Fruit fly (Drosophila melanogaster) whole organism, adult: Measurements from ENCODE around the gene CG10669.
A peak's percentile ranks its signal among the peaks of the same experiment; 100 is the strongest.

ENCODE experiments used
- CG11617 ChIP-seq: fragments of 200-800 bp; sonication (Bioruptor generic); optimal IDR thresholded peaks from 2 replicates; lab custom pipeline; 2017; ENCODE audit warnings: mild to moderate bottlenecking, missing biosample characterization, missing genetic modification reagents, missing genetic modification characterization
- CG12768 ChIP-seq: fragments of 200-800 bp; sonication (Bioruptor generic); optimal IDR thresholded peaks from 2 replicates; lab custom pipeline; 2017; ENCODE audit warnings: missing biosample characterization, missing genetic modification characterization, mild to moderate bottlenecking, moderate library complexity, missing genetic modification reagents
- CG14711 ChIP-seq: fragments of 200-800 bp; sonication (Bioruptor generic); optimal IDR thresholded peaks from 2 replicates; lab custom pipeline; 2018; ENCODE audit warnings: missing biosample characterization, mild to moderate bottlenecking, missing genetic modification characterization, moderate library complexity
- CG1620 ChIP-seq: fragments of 200-800 bp; sonication (Bioruptor generic); optimal IDR thresholded peaks from 2 replicates; lab custom pipeline; 2016; ENCODE audit warnings: missing biosample characterization, missing genetic modification characterization
- CG33017 ChIP-seq: fragments of 200-800 bp; sonication (Bioruptor generic); optimal IDR thresholded peaks from 2 replicates; lab custom pipeline; 2018; ENCODE audit warnings: missing biosample characterization, mild to moderate bottlenecking, missing genetic modification characterization, moderate library complexity
- CG5204 ChIP-seq: fragments of 200-800 bp; sonication (Bioruptor generic); optimal IDR thresholded peaks from 2 replicates; lab custom pipeline; 2016; ENCODE audit warnings: missing biosample characterization, missing genetic modification characterization
- CG7045 ChIP-seq: fragments of 200-800 bp; sonication (Bioruptor generic); optimal IDR thresholded peaks from 2 replicates; lab custom pipeline; 2017; ENCODE audit warnings: missing biosample characterization, mild to moderate bottlenecking, missing genetic modification characterization
- CG7101 ChIP-seq: fragments of 200-800 bp; sonication (Bioruptor generic); optimal IDR thresholded peaks from 2 replicates; lab custom pipeline; 2018; ENCODE audit warnings: missing biosample characterization, mild to moderate bottlenecking, missing genetic modification characterization, moderate library complexity
- Clk ChIP-seq: fragments of 200-800 bp; sonication (Bioruptor generic); optimal IDR thresholded peaks from 2 replicates; lab custom pipeline; 2017; ENCODE audit warnings: missing biosample characterization, missing genetic modification characterization
- Crg-1 ChIP-seq: fragments of 200-800 bp; sonication (Bioruptor generic); optimal IDR thresholded peaks from 2 replicates; lab custom pipeline; 2016; ENCODE audit warnings: missing biosample characterization, missing genetic modification characterization
- Hr96 ChIP-seq: fragments of 200-800 bp; sonication (Bioruptor generic); optimal IDR thresholded peaks from 2 replicates; lab custom pipeline; 2016; ENCODE audit warnings: missing biosample characterization, missing genetic modification characterization
- Mnt ChIP-seq: fragments of 200-800 bp; sonication (Bioruptor generic); optimal IDR thresholded peaks from 2 replicates; lab custom pipeline; 2016; ENCODE audit warnings: missing biosample characterization, mild to moderate bottlenecking, missing genetic modification characterization
- bab1 ChIP-seq: fragments of 200-800 bp; sonication (Bioruptor generic); optimal IDR thresholded peaks from 3 replicates; lab custom pipeline; 2019; ENCODE audit warnings: missing biosample characterization, mild to moderate bottlenecking, missing genetic modification characterization, moderate library complexity
- cic ChIP-seq: fragments of 200-800 bp; sonication (Bioruptor generic); optimal IDR thresholded peaks from 2 replicates; lab custom pipeline; 2017; ENCODE audit warnings: missing biosample characterization, mild to moderate bottlenecking, missing genetic modification characterization, moderate library complexity
- cnc ChIP-seq, 2 experiments: fragments of >200 bp; optimal IDR thresholded peaks; 2 replicates each; lab custom pipeline; 2017
- kay ChIP-seq: fragments of 200-800 bp; sonication (Bioruptor generic); peaks from one replicate; lab custom pipeline; 2016; ENCODE audit warnings: missing biosample characterization, missing genetic modification characterization, borderline replicate concordance
- ovo ChIP-seq: fragments of 200-800 bp; sonication (Bioruptor generic); optimal IDR thresholded peaks from 2 replicates; lab custom pipeline; 2016; ENCODE audit warnings: missing biosample characterization, missing genetic modification characterization
- pad ChIP-seq: fragments of 200-800 bp; sonication (Bioruptor generic); optimal IDR thresholded peaks from 3 replicates; lab custom pipeline; 2017; ENCODE audit warnings: missing biosample characterization, missing genetic modification characterization, mild to moderate bottlenecking, moderate library complexity, missing genetic modification reagents
- tj ChIP-seq: fragments of 200-800 bp; sonication (Bioruptor generic); optimal IDR thresholded peaks from 3 replicates; lab custom pipeline; 2017; ENCODE audit warnings: missing biosample characterization, mild to moderate bottlenecking, missing genetic modification characterization, moderate library complexity
- toe ChIP-seq: fragments of 200-800 bp; sonication (Bioruptor generic); optimal IDR thresholded peaks from 2 replicates; lab custom pipeline; 2016; ENCODE audit warnings: missing biosample characterization, missing genetic modification characterization

CG10669 gene

DNA sequence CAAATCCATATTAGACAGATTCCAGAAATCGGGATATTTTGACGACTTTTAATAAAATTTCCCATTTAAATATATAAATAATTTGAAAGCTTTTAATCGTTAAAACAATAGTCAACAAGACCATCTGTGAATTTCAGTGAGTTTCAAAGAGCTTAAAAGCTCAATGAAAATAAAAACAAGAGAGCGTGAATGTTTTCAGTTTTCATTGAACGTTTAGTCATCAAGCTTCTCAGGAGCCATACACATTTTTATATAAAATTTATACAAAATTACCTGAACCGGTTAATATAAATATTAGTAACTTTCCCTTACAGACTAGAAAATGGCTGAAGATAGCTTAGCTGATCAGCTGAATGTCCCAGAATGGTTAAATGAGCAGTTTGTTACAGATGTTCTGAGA is 32.8 kb downstream of the CG10669 start, which contains the start of gene CG31370:
Gene CG31370, plus strand, starts transcription at position 226 of the 400 bp plus-strand sequence.
- peak; percentile 93 for TF ChIP-seq kay (GFP tag; lab: Kevin White, UChicago)
- peak; percentile 26 for TF ChIP-seq cic
- TF ChIP-seq tj (GFP tag; lab: Kevin White, UChicago): no peak

- no peak for TF ChIP-seq Hr96 (GFP tag; lab: Kevin White, UChicago)
- TF ChIP-seq kay (GFP tag; lab: Kevin White, UChicago): peak; percentile 46
Measured at dm6 chr3R:25300575-25300974, 34.5 kb downstream of the CG10669 start, which contains the start of gene CG13659. TSS of gene CG13659 (plus strand) at chr3R:25300891.

- TF ChIP-seq pad (no peak), kay (GFP tag; lab: Kevin White, UChicago) (peak; percentile 90)
Measured at dm6 chr3R:25299507-25299964, 35.5 kb downstream of the CG10669 start, which contains the start of gene CG31288. TSS of gene CG31288 (minus strand) at chr3R:25299557.

DNA sequence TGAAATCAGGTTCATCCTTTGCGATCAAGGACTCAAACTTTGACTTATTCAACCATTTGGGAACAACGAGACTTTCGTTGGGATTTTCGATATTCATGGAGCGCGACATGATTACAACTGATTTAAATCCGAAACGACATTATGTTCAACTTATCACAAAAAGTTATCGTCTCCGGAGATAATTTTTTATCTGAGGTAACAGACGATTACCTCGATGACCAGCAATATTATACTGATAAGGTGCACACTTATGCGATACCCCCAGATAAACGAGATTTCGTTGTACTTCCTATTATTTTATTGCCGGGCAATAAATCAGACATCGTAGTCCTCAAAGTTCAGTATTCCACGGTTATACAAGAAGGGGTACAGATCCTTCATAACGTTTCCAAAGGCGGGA is 37.4 kb downstream of the CG10669 start, which contains the start of gene CG31097:
Gene CG31097, minus strand, starts transcription at position 101 of the 400 bp plus-strand sequence.
- no peak for TF ChIP-seq pad
- TF ChIP-seq toe (GFP tag; lab: Kevin White, UChicago): no peak
- no peak for TF ChIP-seq Clk (GFP tag; lab: Kevin White, UChicago)
- TF ChIP-seq Hr96 (GFP tag; lab: Kevin White, UChicago): no peak
- no peak for TF ChIP-seq Crg-1
- TF ChIP-seq kay (GFP tag; lab: Kevin White, UChicago): no peak
- no peak for TF ChIP-seq CG12768 (GFP tag; lab: Kevin White, UChicago)
- no peak for TF ChIP-seq tj (GFP tag; lab: Kevin White, UChicago)
- TF ChIP-seq Mnt (GFP tag; lab: Kevin White, UChicago): no peak
- TF ChIP-seq CG33017: no peak
- no peak for TF ChIP-seq CG1620 (GFP tag; lab: Kevin White, UChicago)
- no peak for TF ChIP-seq cic
- no peak for TF ChIP-seq ovo (GFP tag; lab: Kevin White, UChicago)
- no peak for TF ChIP-seq CG14711 (tag; lab: Kevin White, UChicago)
- TF ChIP-seq cnc (optimal IDR thresholded peaks at IDR 0.05; lab: Kevin White, UChicago): no peak
- TF ChIP-seq bab1 (GFP tag; lab: Kevin White, UChicago): no peak
- no peak for TF ChIP-seq CG5204 (GFP tag; lab: Kevin White, UChicago)
- TF ChIP-seq CG11617: no peak
- TF ChIP-seq CG7045: no peak
- no peak for TF ChIP-seq CG7101 (tag; lab: Kevin White, UChicago)

DNA sequence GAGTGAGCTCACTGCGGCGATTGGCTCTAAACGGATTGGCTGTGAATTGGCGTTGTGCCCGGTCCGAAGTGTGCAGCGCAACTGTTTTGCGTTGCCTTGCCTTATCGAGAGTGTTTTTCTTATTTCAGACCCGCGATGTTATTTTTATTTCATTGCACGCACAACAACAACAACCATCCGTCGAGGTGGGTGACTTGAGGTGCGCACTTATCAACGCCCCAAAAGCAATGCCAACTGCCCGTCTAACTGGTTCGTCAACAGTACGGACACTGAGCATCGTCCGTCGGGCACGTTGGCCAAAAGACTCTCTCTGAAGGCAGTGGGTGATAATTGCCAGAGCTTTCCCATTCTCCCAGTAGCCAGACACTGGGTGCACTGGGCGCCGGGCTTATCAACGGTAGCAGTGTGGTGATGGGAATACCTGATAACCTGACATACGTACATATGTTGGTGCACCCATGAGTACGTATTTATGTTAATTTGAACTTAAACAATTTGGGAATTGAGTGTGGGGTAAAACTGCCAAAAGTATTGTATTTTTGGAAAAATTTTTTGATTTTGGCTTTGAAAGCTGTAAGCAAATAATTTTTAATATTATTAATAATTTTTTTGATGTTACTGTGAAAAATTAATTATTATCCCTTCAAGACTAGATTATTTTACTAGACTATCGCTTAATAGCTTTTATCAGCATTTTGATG is 39.6 kb downstream of the CG10669 start, which contains the start of gene CG31102:
Gene CG31102, minus strand, starts transcription at position 275 of the 701 bp plus-strand sequence.
- TF ChIP-seq CG11617: no peak
- peak; percentile 52 for TF ChIP-seq CG12768 (GFP tag; lab: Kevin White, UChicago)
- TF ChIP-seq Clk (GFP tag; lab: Kevin White, UChicago): no peak
- TF ChIP-seq bab1 (GFP tag; lab: Kevin White, UChicago): no peak
- peak; percentile 31 for TF ChIP-seq toe (GFP tag; lab: Kevin White, UChicago)
- TF ChIP-seq ovo (GFP tag; lab: Kevin White, UChicago): no peak
- peak; percentile 91 for TF ChIP-seq cic
- no peak for TF ChIP-seq pad
- peak; percentile 75 for TF ChIP-seq kay (GFP tag; lab: Kevin White, UChicago)
- TF ChIP-seq Mnt (GFP tag; lab: Kevin White, UChicago): peak; percentile 85
- no peak for TF ChIP-seq cnc (optimal IDR thresholded peaks at IDR 0.05; lab: Kevin White, UChicago)
- TF ChIP-seq CG14711 (tag; lab: Kevin White, UChicago): no peak
- TF ChIP-seq CG7045: no peak
- no peak for TF ChIP-seq CG7101 (tag; lab: Kevin White, UChicago)
- peak; percentile 53 for TF ChIP-seq CG33017
- peak; percentile 73 for TF ChIP-seq Hr96 (GFP tag; lab: Kevin White, UChicago)
- no peak for TF ChIP-seq Crg-1
- no peak for TF ChIP-seq CG5204 (GFP tag; lab: Kevin White, UChicago)
- TF ChIP-seq tj (GFP tag; lab: Kevin White, UChicago): no peak
- no peak for TF ChIP-seq CG1620 (GFP tag; lab: Kevin White, UChicago)

DNA sequence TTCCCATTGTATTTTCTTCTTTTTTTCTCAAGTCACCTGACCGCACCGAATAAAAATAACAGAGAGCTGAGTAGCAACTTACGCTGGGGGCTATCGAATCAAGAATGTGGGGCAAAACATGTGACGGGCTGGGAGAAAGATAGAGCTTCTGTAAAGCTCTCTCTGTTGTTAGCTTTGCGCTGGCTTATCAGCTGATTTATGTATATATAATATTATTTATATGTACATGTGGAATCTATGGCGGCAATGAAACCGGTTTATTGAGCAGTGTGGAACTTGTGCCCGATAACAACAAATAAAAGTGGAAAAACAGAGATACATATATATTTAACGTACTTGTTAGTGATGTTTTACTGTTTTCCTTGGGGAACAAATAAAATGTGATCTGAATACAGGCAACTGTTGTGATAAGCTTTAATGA is 42.2 kb downstream of the CG10669 start, which contains the start of gene CG31098:
Gene CG31098, minus strand, starts transcription at position 114 of the 421 bp plus-strand sequence.
- peak; percentile 90 for TF ChIP-seq Mnt (GFP tag; lab: Kevin White, UChicago)
- TF ChIP-seq CG7101 (tag; lab: Kevin White, UChicago): peak; percentile 60
- TF ChIP-seq cnc (optimal IDR thresholded peaks at IDR 0.05; lab: Kevin White, UChicago): peak in 1 of 2 experiments; percentile 57
- peak; percentile 29 for TF ChIP-seq CG14711 (tag; lab: Kevin White, UChicago)
- TF ChIP-seq CG12768 (GFP tag; lab: Kevin White, UChicago): peak; percentile 80
- peak; percentile 35 for TF ChIP-seq pad
- TF ChIP-seq Hr96 (GFP tag; lab: Kevin White, UChicago): no peak
- no peak for TF ChIP-seq CG1620 (GFP tag; lab: Kevin White, UChicago)
- TF ChIP-seq bab1 (GFP tag; lab: Kevin White, UChicago): peak; percentile 84
- peak; percentile 89 for TF ChIP-seq kay (GFP tag; lab: Kevin White, UChicago)
- TF ChIP-seq Crg-1: no peak
- TF ChIP-seq Clk (GFP tag; lab: Kevin White, UChicago): no peak
- TF ChIP-seq CG7045: peak; percentile 62
- peak; percentile 41 for TF ChIP-seq ovo (GFP tag; lab: Kevin White, UChicago)
- peak; percentile 41 for TF ChIP-seq toe (GFP tag; lab: Kevin White, UChicago)
- peak; percentile 53 for TF ChIP-seq CG11617
- TF ChIP-seq cic: peak; percentile 92
- peak; percentile 18 for TF ChIP-seq tj (GFP tag; lab: Kevin White, UChicago)
- TF ChIP-seq CG5204 (GFP tag; lab: Kevin White, UChicago): no peak
- peak; percentile 83 for TF ChIP-seq CG33017
